5 worm cellular contexts compared by ENCODE assay signal in genomic region chrX:10188493-10188895, ce11.
TF ChIP-seq lines count a peak whose summit lies in the region.

No protein-coding gene starts in this region.

TF ChIP-seq in whole organism, L1 larva, 84 proteins besides CTCF, POLR2A, EP300 and RAD21 (continues in another document):
- TF ChIP-seq swsn-7 (tag; optimal IDR thresholded peaks at IDR 0.05; lab: Kevin White, UChicago) (peak; percentile 78), snpc-4 (tag; optimal IDR thresholded peaks at IDR 0.05; lab: Kevin White, UChicago) (peak; percentile 28), irx-1 (tag; optimal IDR thresholded peaks at IDR 0.05; lab: Kevin White, UChicago) (peak; percentile 74), skn-1 (tag; optimal IDR thresholded peaks at IDR 0.05; lab: Kevin White, UChicago) (peak; percentile 10), tbx-2 (tag; optimal IDR thresholded peaks at IDR 0.05; lab: Kevin White, UChicago) (peak; percentile 69), mep-1 (tag; optimal IDR thresholded peaks at IDR 0.05; lab: Kevin White, UChicago) (peak; percentile 90), dpl-1 (GFP tag; optimal IDR thresholded peaks at IDR 0.05; lab: Kevin White, UChicago) (peak in 1 of 3 experiments; percentile 28), pqm-1 (tag; optimal IDR thresholded peaks at IDR 0.05; lab: Kevin White, UChicago) (no peak), sox-4 (tag; optimal IDR thresholded peaks at IDR 0.05; lab: Kevin White, UChicago) (peak; percentile 69), hlh-17 (GFP tag; optimal IDR thresholded peaks at IDR 0.05; lab: Kevin White, UChicago; ENCODE audit: borderline replicate concordance) (no peak), nhr-47 (tag; optimal IDR thresholded peaks at IDR 0.05; lab: Kevin White, UChicago) (peak; percentile 78), lin-13 (GFP tag; optimal IDR thresholded peaks at IDR 0.05; lab: Kevin White, UChicago) (peak; percentile 42), nhr-71 (tag; optimal IDR thresholded peaks at IDR 0.05; lab: Kevin White, UChicago) (peak; percentile 89), dsc-1 (tag; optimal IDR thresholded peaks at IDR 0.05; lab: Kevin White, UChicago) (peak; percentile 75), ceh-8 (GFP tag; optimal IDR thresholded peaks at IDR 0.05; lab: Kevin White, UChicago) (peak; percentile 74), fos-1 (tag; optimal IDR thresholded peaks at IDR 0.05; lab: Kevin White, UChicago) (peak; percentile 46), fkh-10 (GFP tag; optimal IDR thresholded peaks at IDR 0.05; lab: Kevin White, UChicago) (peak; percentile 76), unc-62 (GFP tag; optimal IDR thresholded peaks at IDR 0.05; lab: Kevin White, UChicago) (no peak)

TF ChIP-seq in whole organism, L3 larva, 47 proteins besides CTCF, POLR2A, EP300 and RAD21 (continues in another document):
- TF ChIP-seq ceh-82 (tag; optimal IDR thresholded peaks at IDR 0.05; lab: Kevin White, UChicago) (no peak), nhr-23 (tag; optimal IDR thresholded peaks at IDR 0.05; lab: Kevin White, UChicago) (no peak), ceh-9 (tag; optimal IDR thresholded peaks at IDR 0.05; lab: Kevin White, UChicago) (no peak), tbx-2 (tag; optimal IDR thresholded peaks at IDR 0.05; lab: Kevin White, UChicago) (peak; percentile 65), nhr-12 (tag; optimal IDR thresholded peaks at IDR 0.05; lab: Kevin White, UChicago) (no peak), snpc-4 (tag; optimal IDR thresholded peaks at IDR 0.05; lab: Kevin White, UChicago) (peak; percentile 50), nhr-77 (tag; optimal IDR thresholded peaks at IDR 0.05; lab: Kevin White, UChicago) (no peak), ceh-16 (tag; optimal IDR thresholded peaks at IDR 0.05; lab: Kevin White, UChicago) (no peak), ama-1 (optimal IDR thresholded peaks at IDR 0.05; lab: Kevin White, UChicago) (no peak), nhr-237 (tag; optimal IDR thresholded peaks at IDR 0.05; lab: Kevin White, UChicago) (no peak), fkh-10 (GFP tag; optimal IDR thresholded peaks at IDR 0.05; lab: Kevin White, UChicago) (peak; percentile 28), hmg-11 (tag; optimal IDR thresholded peaks at IDR 0.05; lab: Kevin White, UChicago) (peak; percentile 94), nhr-25 (tag; optimal IDR thresholded peaks at IDR 0.05; lab: Kevin White, UChicago) (peak; percentile 71), R02D3.7 (tag; optimal IDR thresholded peaks at IDR 0.05; lab: Kevin White, UChicago) (peak; percentile 47), ztf-4 (tag; optimal IDR thresholded peaks at IDR 0.05; lab: Kevin White, UChicago) (no peak), unc-39 (tag; optimal IDR thresholded peaks at IDR 0.05; lab: Kevin White, UChicago) (no peak), pha-4 (tag; optimal IDR thresholded peaks at IDR 0.05; lab: Kevin White, UChicago) (peak; percentile 74), mml-1 (tag; optimal IDR thresholded peaks at IDR 0.05; lab: Kevin White, UChicago) (no peak), nhr-11 (tag; optimal IDR thresholded peaks at IDR 0.05; lab: Kevin White, UChicago) (peak; percentile 79), elt-1 (tag; optimal IDR thresholded peaks at IDR 0.05; lab: Kevin White, UChicago) (peak; percentile 54)

TF ChIP-seq in whole organism, early embryonic, 17 proteins besides CTCF, POLR2A, EP300 and RAD21:
- TF ChIP-seq F13C5.2 (tag; optimal IDR thresholded peaks at IDR 0.05; lab: Kevin White, UChicago) (peak; percentile 47), B0310.2 (tag; optimal IDR thresholded peaks at IDR 0.05; lab: Kevin White, UChicago) (peak; percentile 82), sea-1 (GFP tag; conservative IDR thresholded peaks at IDR 0.05; lab: Robert Waterston, UW) (peak; percentile 55; the same call in 1 of the 2 replicates), ama-1 (optimal IDR thresholded peaks at IDR 0.05; lab: Kevin White, UChicago) (no peak), hmbx-1 (tag; optimal IDR thresholded peaks at IDR 0.05; lab: Kevin White, UChicago) (no peak), ceh-36 (tag; optimal IDR thresholded peaks at IDR 0.05; lab: Kevin White, UChicago) (no peak), ets-7 (tag; optimal IDR thresholded peaks at IDR 0.05; lab: Kevin White, UChicago) (peak; percentile 42), flt-1 (GFP tag; IDR thresholded peaks at IDR 0.05; lab: Robert Waterston, UW) (0 out of 2 replicates have a peak, but pooled peaks have one; percentile 14), scrt-1 (GFP tag; IDR thresholded peaks at IDR 0.05; lab: Robert Waterston, UW) (no peak), tbx-37 (GFP tag; conservative IDR thresholded peaks at IDR 0.05; lab: Robert Waterston, UW) (no peak), hnd-1 (tag; optimal IDR thresholded peaks at IDR 0.05; lab: Kevin White, UChicago) (no peak), tbx-11 (GFP tag; IDR thresholded peaks at IDR 0.05; lab: Robert Waterston, UW) (no peak), ceh-13 (GFP tag; optimal IDR thresholded peaks at IDR 0.05; lab: Kevin White, UChicago) (no peak), aly-1 (tag; optimal IDR thresholded peaks at IDR 0.05; lab: Kevin White, UChicago) (peak; percentile 75), tra-4 (tag; optimal IDR thresholded peaks at IDR 0.05; lab: Kevin White, UChicago) (no peak), pes-1 (GFP tag; IDR thresholded peaks at IDR 0.05; lab: Robert Waterston, UW) (no peak), hmg-4 (GFP tag; optimal IDR thresholded peaks at IDR 0.05; lab: Kevin White, UChicago) (peak; percentile 97)

TF ChIP-seq in whole organism, midembryonic, 9 proteins besides CTCF, POLR2A, EP300 and RAD21:
- TF ChIP-seq ztf-29 (GFP tag; IDR thresholded peaks at IDR 0.05; lab: Robert Waterston, UW) (no peak), ztf-23 (GFP tag; IDR thresholded peaks at IDR 0.05; lab: Robert Waterston, UW) (0 out of 2 replicates have a peak, but pooled peaks have one; percentile 57), flt-1 (GFP tag; IDR thresholded peaks at IDR 0.05; lab: Robert Waterston, UW) (peak; percentile 80), cog-1 (tag; optimal IDR thresholded peaks at IDR 0.05; lab: Kevin White, UChicago) (peak; percentile 79)

TF ChIP-seq in whole organism, young adult, 124 proteins besides CTCF, POLR2A, EP300 and RAD21 (continues in another document):
- TF ChIP-seq ceh-27 (GFP tag; optimal IDR thresholded peaks at IDR 0.05; lab: Kevin White, UChicago) (peak; percentile 75), K12H6.12 (tag; optimal IDR thresholded peaks at IDR 0.05; lab: Kevin White, UChicago) (peak; percentile 88), nhr-120 (GFP tag; IDR thresholded peaks at IDR 0.05; lab: Robert Waterston, UW) (no peak), F22D6.2 (tag; optimal IDR thresholded peaks at IDR 0.05; lab: Kevin White, UChicago) (peak; percentile 50), cebp-1 (GFP tag; IDR thresholded peaks at IDR 0.05; lab: Robert Waterston, UW) (0 out of 2 replicates have a peak, but pooled peaks have one; percentile 20), cebp-1 (tag; optimal IDR thresholded peaks at IDR 0.05; lab: Kevin White, UChicago) (peak; percentile 75), ztf-18 (tag; optimal IDR thresholded peaks at IDR 0.05; lab: Kevin White, UChicago) (peak; percentile 44), mcd-1 (GFP tag; IDR thresholded peaks at IDR 0.05; lab: Robert Waterston, UW) (peak; percentile 63), nhr-179 (tag; optimal IDR thresholded peaks at IDR 0.05; lab: Kevin White, UChicago) (no peak), madf-10 (tag; optimal IDR thresholded peaks at IDR 0.05; lab: Kevin White, UChicago) (peak; percentile 38), nfya-2 (GFP tag; IDR thresholded peaks at IDR 0.05; lab: Robert Waterston, UW) (no peak), lin-54 (GFP tag; optimal IDR thresholded peaks at IDR 0.05; lab: Kevin White, UChicago) (peak; percentile 14), hmg-1.2 (GFP tag; IDR thresholded peaks at IDR 0.05; lab: Robert Waterston, UW) (peak; percentile 60), pbrm-1 (GFP tag; IDR thresholded peaks at IDR 0.05; lab: Robert Waterston, UW) (peak; percentile 49; the same call in 1 of the 2 replicates), ztf-25 (GFP tag; IDR thresholded peaks at IDR 0.05; lab: Robert Waterston, UW) (no peak), chd-7 (tag; optimal IDR thresholded peaks at IDR 0.05; lab: Kevin White, UChicago) (peak; percentile 44), attf-5 (GFP tag; optimal IDR thresholded peaks at IDR 0.05; lab: Kevin White, UChicago) (peak; percentile 59), gei-17 (GFP tag; optimal IDR thresholded peaks at IDR 0.05; lab: Kevin White, UChicago) (peak; percentile 18), F52B5.7 (tag; optimal IDR thresholded peaks at IDR 0.05; lab: Kevin White, UChicago) (no peak), F37B4.10 (GFP tag; IDR thresholded peaks at IDR 0.05; lab: Robert Waterston, UW) (no peak), mxl-1 (tag; optimal IDR thresholded peaks at IDR 0.05; lab: Kevin White, UChicago) (no peak), somi-1 (GFP tag; optimal IDR thresholded peaks at IDR 0.05; lab: Kevin White, UChicago) (peak; percentile 34), ekl-4 (GFP tag; IDR thresholded peaks at IDR 0.05; lab: Robert Waterston, UW) (0 out of 2 replicates have a peak, but pooled peaks have one; percentile 13), Y79H2A.3 (GFP tag; conservative IDR thresholded peaks at IDR 0.05; lab: Robert Waterston, UW) (no peak), zfh-2 (GFP tag; conservative IDR thresholded peaks at IDR 0.05; lab: Robert Waterston, UW) (peak; percentile 98), nhr-80 (tag; optimal IDR thresholded peaks at IDR 0.05; lab: Kevin White, UChicago) (peak; percentile 83), let-607 (tag; optimal IDR thresholded peaks at IDR 0.05; lab: Kevin White, UChicago) (peak in 1 of 2 experiments; percentile 25), ets-4 (GFP tag; optimal IDR thresholded peaks at IDR 0.05; lab: Kevin White, UChicago) (peak; percentile 60), ama-1 (optimal IDR thresholded peaks at IDR 0.05; lab: Kevin White, UChicago) (peak; percentile 10), ama-1 (GFP tag; optimal IDR thresholded peaks at IDR 0.05; lab: Kevin White, UChicago) (no peak), snpc-4 (GFP tag; optimal IDR thresholded peaks at IDR 0.05; lab: Kevin White, UChicago) (peak; percentile 31), snpc-4 (tag; optimal IDR thresholded peaks at IDR 0.05; lab: Kevin White, UChicago) (peak in 3 of 4 experiments; percentile 8 to 53 (median 48)), dox-1 (GFP tag; IDR thresholded peaks at IDR 0.05; lab: Robert Waterston, UW) (peak; percentile 75; the same call in 1 of the 2 replicates), let-526 (GFP tag; IDR thresholded peaks at IDR 0.05; lab: Robert Waterston, UW) (peak; percentile 49; the same call in 1 of the 2 replicates), K11D2.4 (GFP tag; IDR thresholded peaks at IDR 0.05; lab: Robert Waterston, UW) (peak; percentile 68), T07F8.4 (tag; optimal IDR thresholded peaks at IDR 0.05; lab: Kevin White, UChicago) (peak; percentile 15), nhr-90 (tag; optimal IDR thresholded peaks at IDR 0.05; lab: Kevin White, UChicago) (peak; percentile 54), lin-40 (tag; optimal IDR thresholded peaks at IDR 0.05; lab: Kevin White, UChicago) (peak; percentile 85), lin-35 (GFP tag; optimal IDR thresholded peaks at IDR 0.05; lab: Kevin White, UChicago) (peak in 1 of 3 experiments; percentile 71)

Comparison
In these comparisons a context has a peak if more than half of its experiments do, and no peak if none do; other contexts are left out.
1. Of the 8 proteins assayed by ChIP-seq in both whole organism, young adult and whole organism, L1 larva: peak only in whole organism, young adult: none; only in whole organism, L1 larva: efl-1 and unc-130; in both: nhr-90 and snpc-4; in neither: 1; mixed calls (peak in some experiments, not most) for 3.